Worm (Caenorhabditis elegans): ENCODE measurements around the gene F25B4.8.

Gene F25B4.8

DNA sequence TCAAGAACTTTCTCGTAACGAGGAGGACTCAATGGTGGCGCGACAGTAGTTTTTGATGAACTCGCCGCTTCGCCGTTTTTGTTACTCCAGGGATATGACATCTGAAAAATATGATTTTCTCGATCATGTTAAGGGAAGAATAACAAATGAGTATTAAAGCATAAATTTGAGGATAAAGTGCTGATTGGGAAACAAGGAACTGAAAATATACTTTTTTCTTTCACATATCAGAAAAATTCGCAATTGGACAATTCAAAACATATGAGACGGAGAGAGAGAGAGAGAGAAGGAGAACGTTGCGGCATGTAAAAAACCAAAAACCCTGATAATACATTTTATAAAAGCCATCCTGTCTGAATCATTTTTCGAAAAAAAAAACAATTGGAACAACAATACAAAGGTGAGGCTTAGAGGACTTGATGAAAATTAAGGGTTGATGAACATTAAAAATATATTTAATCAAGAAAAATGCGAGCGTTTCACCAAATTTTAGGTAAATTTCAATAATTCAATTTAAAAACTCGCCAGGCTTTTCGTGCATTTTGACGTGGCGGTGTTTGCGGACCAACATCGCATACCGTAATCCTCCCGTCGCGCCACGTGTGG lies 30.8 kb downstream of the F25B4.8 start, which contains the start of the genes mut-14 and C14C11.2:
Gene mut-14 (minus strand): TSS at position 101 of the 606 bp plus-strand sequence.
Gene C14C11.2 (plus strand): TSS at position 556 of the 606 bp plus-strand sequence.
- no peak for TF ChIP-seq unc-62 (GFP tag; optimal IDR thresholded peaks at IDR 0.05)

DNA sequence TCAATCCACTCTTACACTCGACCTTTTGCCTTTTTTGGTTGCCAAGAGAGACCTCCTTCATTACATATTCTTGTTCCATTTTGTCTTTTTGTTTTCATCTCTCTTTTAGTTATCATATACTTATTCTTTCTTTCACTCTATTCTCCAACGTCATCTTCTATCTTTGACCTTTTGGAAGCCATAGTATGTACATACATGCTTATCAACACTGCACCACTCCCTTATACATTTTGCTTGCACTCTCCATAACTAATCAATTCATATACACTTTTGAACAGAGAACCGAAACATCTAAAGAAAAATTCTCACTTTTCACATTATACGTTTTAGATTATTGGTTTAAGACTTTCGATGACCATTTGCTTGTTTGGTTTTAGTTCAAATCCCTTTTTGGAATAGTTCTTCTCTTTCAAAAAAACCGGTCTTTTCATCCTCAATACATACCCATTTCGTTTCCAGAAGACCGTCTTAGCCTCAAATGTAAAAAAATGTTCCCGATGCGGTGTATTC lies 37.5 kb downstream of the F25B4.8 start, which contains the start of gene hex-2:
Gene hex-2 (plus strand): TSS at position 460 of the 510 bp plus-strand sequence.
- TF ChIP-seq unc-62 (GFP tag; optimal IDR thresholded peaks at IDR 0.05), result no peak

DNA sequence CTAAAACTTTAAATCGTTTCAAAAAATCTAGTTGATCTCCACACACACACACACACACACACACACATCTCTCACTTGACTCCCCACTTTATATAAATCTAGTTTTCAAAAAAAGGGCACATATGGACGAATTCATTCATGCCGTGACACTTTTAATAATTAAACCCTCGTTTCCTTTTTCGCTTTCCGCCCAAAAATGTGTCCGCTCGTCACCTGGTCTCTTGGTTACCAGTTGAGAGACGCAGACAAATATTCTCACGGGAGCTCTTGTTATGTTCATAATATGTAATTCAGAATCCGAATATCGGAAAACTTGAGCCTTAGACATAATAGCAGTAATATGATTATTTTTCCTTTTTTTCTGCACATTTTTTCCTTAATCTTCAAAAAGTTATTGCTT lies 39.6 kb downstream of the F25B4.8 start:
- TF ChIP-seq unc-62 (GFP tag; optimal IDR thresholded peaks at IDR 0.05), result no peak

DNA sequence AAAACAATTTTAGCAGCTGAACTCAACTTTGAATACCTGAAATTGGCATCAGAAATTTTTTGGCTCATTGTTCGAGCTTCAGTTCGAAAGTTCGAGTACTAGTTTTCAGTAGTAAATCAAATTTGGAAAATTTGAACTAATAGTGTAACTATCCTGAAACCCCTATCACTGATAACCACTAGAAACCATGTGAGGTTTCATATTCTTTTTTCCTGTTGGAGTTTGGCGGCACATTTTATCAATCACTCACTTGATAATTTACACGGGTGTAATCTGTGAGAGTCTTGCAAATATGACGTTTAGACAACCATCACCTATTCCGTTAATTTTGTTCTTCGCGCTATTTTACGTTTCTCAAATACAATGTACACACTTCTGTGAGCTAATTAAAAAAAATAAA lies 44.2 kb downstream of the F25B4.8 start, which contains the start of gene C14C11.4:
Gene C14C11.4 (plus strand): TSS at position 252 of the 400 bp plus-strand sequence.
- no peak for TF ChIP-seq unc-62 (GFP tag; optimal IDR thresholded peaks at IDR 0.05)

DNA sequence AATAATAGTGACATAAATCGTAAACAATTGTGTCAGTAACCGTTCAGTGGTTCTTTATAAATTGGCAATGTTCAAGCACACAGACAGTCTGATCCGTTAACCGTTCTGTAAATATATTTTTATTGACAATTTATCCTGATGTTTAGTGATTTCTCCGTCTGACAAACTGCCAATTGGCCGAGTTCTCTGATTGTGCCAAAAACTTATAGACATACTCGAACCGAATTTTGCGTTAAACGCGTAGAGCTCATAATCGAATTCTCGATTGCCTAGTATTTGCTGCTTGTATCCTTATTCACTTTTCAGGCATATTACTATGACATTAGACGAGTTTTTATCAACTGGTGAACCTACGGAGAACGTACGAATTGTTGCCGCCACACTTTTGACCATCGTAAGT lies 47.3 kb downstream of the F25B4.8 start, which contains the start of gene srx-117:
Gene srx-117 (plus strand): TSS at position 301 of the 400 bp plus-strand sequence.
- TF ChIP-seq unc-62 (GFP tag; optimal IDR thresholded peaks at IDR 0.05), result no peak

Data from whole organism, dauer.